Fruit fly (Drosophila melanogaster): ENCODE data around the gene CG2116.

Gene CG2116

DNA sequence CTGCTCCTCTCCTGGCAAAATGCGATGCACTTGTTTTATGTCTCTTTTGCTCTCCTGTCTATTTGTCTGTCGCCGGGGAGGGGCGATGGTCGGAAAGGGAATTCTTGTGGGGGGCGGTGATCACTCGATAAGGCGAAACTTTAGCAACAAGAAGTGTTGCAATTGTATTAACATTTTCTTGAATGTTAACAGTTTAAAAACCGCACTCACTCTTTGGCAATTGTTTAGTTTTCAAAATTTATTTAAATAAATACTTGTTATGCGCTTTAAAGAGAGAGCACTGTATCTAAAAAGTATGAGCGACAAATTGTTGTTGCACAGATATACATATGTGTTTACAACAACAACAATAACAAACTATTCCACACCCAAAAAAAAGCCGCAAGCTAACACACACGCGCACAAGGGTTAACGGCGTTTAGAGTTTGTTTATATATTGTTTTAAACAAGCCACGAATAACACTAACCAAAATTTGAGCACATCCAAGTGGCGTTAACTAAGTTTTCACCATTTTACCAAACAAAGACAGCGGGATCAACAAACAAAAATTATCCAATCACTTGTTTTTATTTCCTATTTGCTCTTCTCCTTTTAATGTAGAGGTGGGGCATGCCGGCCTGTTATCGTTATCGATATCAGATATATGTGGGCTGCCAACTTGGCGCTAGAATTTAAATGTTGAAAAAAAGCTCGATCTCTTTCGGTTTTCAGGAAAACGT, 28.0 kb upstream of the CG2116 start, which contains the start of gene CG2258 (continued):
- peak; percentile 81 for TF ChIP-seq CG10543 (GFP tag; optimal IDR thresholded peaks at IDR 0.05)
- TF ChIP-seq ind (GFP tag; optimal IDR thresholded peaks at IDR 0.05), result peak; percentile 87
- peak; percentile 71 to 78 for TF ChIP-seq chif (GFP tag; optimal IDR thresholded peaks at IDR 0.05)
- TF ChIP-seq CG7839 (tag; optimal IDR thresholded peaks at IDR 0.05), result peak; percentile 92
- no peak for TF ChIP-seq shn (GFP tag; optimal IDR thresholded peaks at IDR 0.05)
- TF ChIP-seq Taf1 (GFP tag; IDR thresholded peaks at IDR 0.05), result peak; percentile 66
- TF ChIP-seq z (GFP tag; IDR thresholded peaks at IDR 0.05), result no peak
- TF ChIP-seq CG4328 (GFP tag; optimal IDR thresholded peaks at IDR 0.05), result peak; percentile 77
- TF ChIP-seq grau (tag; optimal IDR thresholded peaks at IDR 0.05), result peak; percentile 96
- TF ChIP-seq CG17361 (GFP tag; IDR thresholded peaks at IDR 0.05), result peak; percentile 84
- TF ChIP-seq CG32767 (GFP tag; IDR thresholded peaks at IDR 0.05), result peak; percentile 76
- TF ChIP-seq dysf (GFP tag; IDR thresholded peaks at IDR 0.05), result peak; percentile 93
- TF ChIP-seq CG7357 (GFP tag; IDR thresholded peaks at IDR 0.05), result peak; percentile 60; the same call in 1 of the 3 replicates
- TF ChIP-seq eyg (GFP tag; optimal IDR thresholded peaks at IDR 0.05), result peak; percentile 71
- peak; percentile 43; the same call in 1 of the 2 replicates for TF ChIP-seq ham (GFP tag; IDR thresholded peaks at IDR 0.05)
- peak; percentile 72 for TF ChIP-seq Dref (GFP tag; IDR thresholded peaks at IDR 0.05)
- TF ChIP-seq Hr78 (GFP tag; optimal IDR thresholded peaks at IDR 0.05), result peak in 1 of 2 experiments; percentile 63
- peak; percentile 86 for TF ChIP-seq Xrp1 (GFP tag; IDR thresholded peaks at IDR 0.05)
- peak; percentile 60 for TF ChIP-seq HLH54F (GFP tag; optimal IDR thresholded peaks at IDR 0.05)
- peak; percentile 51 for TF ChIP-seq CG15696 (tag; optimal IDR thresholded peaks at IDR 0.05)
- no peak for TF ChIP-seq br (optimal IDR thresholded peaks at IDR 0.05)
- TF ChIP-seq Opbp (GFP tag; IDR thresholded peaks at IDR 0.05; ENCODE audit: partially characterized antibody), result no peak
- no peak for TF ChIP-seq Dip2 (GFP tag; IDR thresholded peaks at IDR 0.05)
- TF ChIP-seq bigmax (GFP tag; optimal IDR thresholded peaks at IDR 0.05), result no peak
- TF ChIP-seq CG14050 (GFP tag; IDR thresholded peaks at IDR 0.05), result peak; percentile 74
- TF ChIP-seq tio (GFP tag; optimal IDR thresholded peaks at IDR 0.05), result peak; percentile 71
- TF ChIP-seq insv (GFP tag; optimal IDR thresholded peaks at IDR 0.05), result no peak
- no peak for TF ChIP-seq ash1 (GFP tag; optimal IDR thresholded peaks at IDR 0.05)
- TF ChIP-seq CoRest (tag; optimal IDR thresholded peaks at IDR 0.05), result peak; percentile 87
- peak; percentile 70 for TF ChIP-seq gcm (GFP tag; optimal IDR thresholded peaks at IDR 0.05)
- TF ChIP-seq CG7928 (GFP tag; optimal IDR thresholded peaks at IDR 0.05), result peak; percentile 53
- no peak for TF ChIP-seq GATAe (GFP tag; conservative IDR thresholded peaks at IDR 0.05)
- TF ChIP-seq CG13424 (tag; optimal IDR thresholded peaks at IDR 0.05), result peak; percentile 91
- TF ChIP-seq MESR4 (GFP tag; optimal IDR thresholded peaks at IDR 0.05), result peak; percentile 9
- no peak for TF ChIP-seq CG10565 (GFP tag; optimal IDR thresholded peaks at IDR 0.05)
- TF ChIP-seq CG15073 (GFP tag; optimal IDR thresholded peaks at IDR 0.05), result no peak
- no peak for TF ChIP-seq zf30C (GFP tag; optimal IDR thresholded peaks at IDR 0.05)
- TF ChIP-seq nom (GFP tag; optimal IDR thresholded peaks at IDR 0.05), result peak; percentile 83
- TF ChIP-seq esg (GFP tag; conservative IDR thresholded peaks at IDR 0.05), result peak; percentile 78
- TF ChIP-seq tap (tag; optimal IDR thresholded peaks at IDR 0.05), result peak; percentile 91
- no peak for TF ChIP-seq CG17186 (GFP tag; optimal IDR thresholded peaks at IDR 0.05)
- peak; percentile 67 for TF ChIP-seq CG6272 (GFP tag; IDR thresholded peaks at IDR 0.05)
- TF ChIP-seq CG2116 (GFP tag; optimal IDR thresholded peaks at IDR 0.05), result peak; percentile 28
- TF ChIP-seq CG17802 (tag; optimal IDR thresholded peaks at IDR 0.05), result peak; percentile 67
- peak; percentile 37; the same call in 1 of the 3 replicates for TF ChIP-seq Doc3 (GFP tag; IDR thresholded peaks at IDR 0.05; ENCODE audit: partially characterized antibody)
- peak; percentile 51 for TF ChIP-seq NK7.1 (GFP tag; optimal IDR thresholded peaks at IDR 0.05)
- TF ChIP-seq CG16779 (GFP tag; IDR thresholded peaks at IDR 0.05), result peak; percentile 49; the same call in 1 of the 2 replicates
- no peak for TF ChIP-seq pros (GFP tag; optimal IDR thresholded peaks at IDR 0.05)
- no peak for TF ChIP-seq ftz-f1 (GFP tag; optimal IDR thresholded peaks at IDR 0.05)
